Worm (Caenorhabditis elegans): ENCODE measurements around the gene F41C3.8.

Gene F41C3.8

ce11 chrII:4715676-4716075 lies at the start of gene F41C3.8:
F41C3.8 (plus strand) TSS chrII:4716046.
- TF ChIP-seq dao-5 (tag; optimal IDR thresholded peaks at IDR 0.05) (no peak), W03F9.2 (tag; optimal IDR thresholded peaks at IDR 0.05) (no peak), him-1 (tag; optimal IDR thresholded peaks at IDR 0.05) (no peak)

DNA sequence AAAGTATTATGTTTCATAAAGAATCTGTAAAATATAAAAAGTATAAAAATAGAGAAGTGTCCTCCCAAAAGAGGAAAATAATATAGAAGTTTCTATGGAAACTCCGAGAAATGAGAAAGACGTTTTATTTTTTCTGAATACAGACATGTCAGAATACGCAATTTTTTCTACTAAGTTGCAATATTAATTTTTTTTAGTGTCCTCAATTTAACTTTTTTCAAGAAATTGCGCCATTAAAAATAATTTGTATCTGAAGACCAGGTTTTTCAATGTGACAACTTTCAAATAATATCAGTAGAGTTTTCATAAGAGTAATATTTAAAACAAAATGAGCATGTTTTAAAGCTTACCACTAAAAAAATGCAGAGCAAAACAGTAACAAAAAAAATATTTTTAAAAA lies 48.3 kb upstream of the F41C3.8 start, which contains the start of gene fut-5:
fut-5 (minus strand) TSS at position 101 of the 400 bp plus-strand sequence.
- no peak for TF ChIP-seq him-1 (tag; optimal IDR thresholded peaks at IDR 0.05)
- no peak for TF ChIP-seq W03F9.2 (tag; optimal IDR thresholded peaks at IDR 0.05)
- no peak for TF ChIP-seq dao-5 (tag; optimal IDR thresholded peaks at IDR 0.05)

DNA sequence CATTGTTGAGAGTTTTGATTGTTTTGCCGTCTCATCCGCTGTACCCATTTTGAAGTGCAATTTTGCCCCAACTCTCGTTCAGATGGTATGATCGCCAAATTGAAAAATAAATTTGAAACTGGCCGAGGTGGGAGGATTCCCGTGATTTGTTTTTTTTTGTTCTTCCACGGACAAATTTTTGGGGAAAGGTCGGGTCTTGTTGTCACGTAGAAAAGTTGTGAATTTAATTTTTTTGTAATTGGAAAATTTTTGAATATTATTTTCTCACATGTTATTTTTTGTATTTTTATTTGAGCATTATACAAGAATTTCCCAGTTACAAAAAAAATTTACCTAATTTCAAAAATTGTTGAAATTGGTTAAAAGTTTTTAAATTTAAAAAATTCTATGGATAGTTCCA lies 44.2 kb upstream of the F41C3.8 start, which contains the start of gene T05A7.6:
T05A7.6 (minus strand) TSS at position 101 of the 400 bp plus-strand sequence.
- no peak for TF ChIP-seq dao-5 (tag; optimal IDR thresholded peaks at IDR 0.05)
- no peak for TF ChIP-seq W03F9.2 (tag; optimal IDR thresholded peaks at IDR 0.05)
- TF ChIP-seq him-1 (tag; optimal IDR thresholded peaks at IDR 0.05): no peak

DNA sequence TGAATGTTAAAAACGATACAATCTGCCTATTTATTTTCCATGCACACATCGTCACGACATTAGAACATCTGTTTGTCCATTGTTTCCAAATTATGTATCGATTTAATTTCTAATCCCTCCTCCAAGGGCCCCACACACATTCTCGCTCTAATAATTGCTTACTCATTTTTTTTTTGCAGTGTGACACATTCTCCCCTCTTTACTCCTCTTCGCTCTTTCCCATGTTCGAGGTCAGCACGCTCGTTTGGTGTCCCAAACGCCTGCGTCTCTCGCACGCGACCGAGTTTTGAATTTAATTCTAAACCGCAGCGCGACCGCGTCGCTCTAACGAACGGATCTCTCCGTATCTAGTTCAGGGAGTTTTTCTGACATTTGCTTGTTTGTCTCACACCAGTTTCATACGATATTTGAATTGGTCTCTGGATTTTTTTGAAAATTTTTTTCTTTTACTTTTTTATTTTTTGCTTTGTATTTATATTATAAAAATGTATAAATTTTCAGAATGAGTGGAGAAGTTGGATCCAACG lies 43.2 kb upstream of the F41C3.8 start, which contains the start of the genes clec-140 and hmg-11:
clec-140 (plus strand) TSS at position 477 of the 527 bp plus-strand sequence.
hmg-11 (plus strand) TSS at position 502 of the 527 bp plus-strand sequence.
- no peak for TF ChIP-seq him-1 (tag; optimal IDR thresholded peaks at IDR 0.05)
- no peak for TF ChIP-seq dao-5 (tag; optimal IDR thresholded peaks at IDR 0.05)
- no peak for TF ChIP-seq W03F9.2 (tag; optimal IDR thresholded peaks at IDR 0.05)

- TF ChIP-seq him-1 (tag; optimal IDR thresholded peaks at IDR 0.05): no peak
- TF ChIP-seq dao-5 (tag; optimal IDR thresholded peaks at IDR 0.05): no peak
- TF ChIP-seq W03F9.2 (tag; optimal IDR thresholded peaks at IDR 0.05): no peak
Observed at ce11 chrII:4673242-4673641, 42.6 kb upstream of the F41C3.8 start.

ce11 chrII:4673670-4674069 lies 42.2 kb upstream of the F41C3.8 start:
- TF ChIP-seq dao-5 (tag; optimal IDR thresholded peaks at IDR 0.05): no peak
- no peak for TF ChIP-seq him-1 (tag; optimal IDR thresholded peaks at IDR 0.05)

DNA sequence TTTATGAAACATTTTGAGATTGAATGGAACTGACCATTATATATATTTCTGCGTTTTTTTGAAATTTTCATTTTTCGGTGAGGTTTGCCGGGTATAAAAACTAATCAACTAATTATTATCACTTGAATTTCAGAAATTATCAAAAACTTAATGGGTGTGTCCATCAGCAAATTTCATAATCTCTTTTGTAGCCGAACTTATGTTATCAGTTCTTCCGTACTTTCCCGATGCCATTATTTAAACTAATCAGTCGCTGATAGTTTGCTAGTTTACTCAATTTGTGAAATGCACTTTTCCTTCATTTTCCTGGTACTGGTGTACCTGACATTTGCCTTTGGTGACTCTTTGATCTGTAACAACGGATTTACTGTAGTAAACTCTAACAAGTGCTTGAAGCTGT lies 41.7 kb upstream of the F41C3.8 start:
- no peak for TF ChIP-seq him-1 (tag; optimal IDR thresholded peaks at IDR 0.05)
- TF ChIP-seq W03F9.2 (tag; optimal IDR thresholded peaks at IDR 0.05): no peak
- no peak for TF ChIP-seq dao-5 (tag; optimal IDR thresholded peaks at IDR 0.05)

DNA sequence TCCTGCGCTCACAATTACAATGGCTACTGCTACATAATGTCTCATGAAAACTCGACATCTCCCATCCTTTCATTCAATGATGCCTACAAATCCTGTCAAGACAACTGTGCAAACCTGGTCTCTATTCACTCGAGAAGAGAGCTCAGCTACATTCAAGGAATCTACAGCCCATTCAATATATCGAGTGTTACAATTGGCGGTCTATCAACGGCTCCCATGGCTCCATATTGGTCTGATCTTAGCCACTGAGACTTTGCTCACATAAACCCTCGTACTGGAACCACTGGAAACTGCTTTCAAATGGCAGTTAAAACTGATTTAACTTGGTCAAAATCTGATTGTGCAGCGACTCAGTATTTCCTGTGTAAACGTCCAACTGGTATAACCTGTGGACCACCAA lies 40.4 kb upstream of the F41C3.8 start, which contains the start of gene T05A7.3:
T05A7.3 (plus strand) TSS at position 301 of the 400 bp plus-strand sequence.
- no peak for TF ChIP-seq him-1 (tag; optimal IDR thresholded peaks at IDR 0.05)
- TF ChIP-seq W03F9.2 (tag; optimal IDR thresholded peaks at IDR 0.05): no peak
- no peak for TF ChIP-seq dao-5 (tag; optimal IDR thresholded peaks at IDR 0.05)

ce11 chrII:4676241-4676640 lies 39.6 kb upstream of the F41C3.8 start:
- no peak for TF ChIP-seq dao-5 (tag; optimal IDR thresholded peaks at IDR 0.05)
- TF ChIP-seq W03F9.2 (tag; optimal IDR thresholded peaks at IDR 0.05): no peak
- TF ChIP-seq him-1 (tag; optimal IDR thresholded peaks at IDR 0.05): no peak

DNA sequence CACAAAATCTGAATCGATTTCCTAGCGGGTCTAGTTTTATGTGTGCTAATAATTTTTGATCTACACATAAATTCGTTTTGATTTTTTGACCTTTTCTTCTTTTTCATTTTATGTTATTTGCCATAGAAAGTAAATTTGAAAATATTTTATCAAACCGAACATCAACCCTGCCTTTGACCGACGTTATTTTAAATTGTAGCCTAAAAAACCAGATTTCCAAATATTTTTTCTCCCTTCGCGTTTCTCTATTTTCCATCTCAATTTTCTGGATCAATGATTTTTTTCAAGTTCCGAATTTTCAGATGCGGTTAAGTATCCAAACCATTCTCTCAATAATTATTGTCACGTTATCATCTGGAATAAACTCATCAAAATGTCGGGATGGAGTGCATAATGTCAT lies 37.9 kb upstream of the F41C3.8 start, which contains the start of gene T05A7.1:
T05A7.1 (plus strand) TSS at position 301 of the 400 bp plus-strand sequence.
- no peak for TF ChIP-seq him-1 (tag; optimal IDR thresholded peaks at IDR 0.05)
- no peak for TF ChIP-seq dao-5 (tag; optimal IDR thresholded peaks at IDR 0.05)
- no peak for TF ChIP-seq W03F9.2 (tag; optimal IDR thresholded peaks at IDR 0.05)

- no peak for TF ChIP-seq him-1 (tag; optimal IDR thresholded peaks at IDR 0.05)
- no peak for TF ChIP-seq W03F9.2 (tag; optimal IDR thresholded peaks at IDR 0.05)
- no peak for TF ChIP-seq dao-5 (tag; optimal IDR thresholded peaks at IDR 0.05)
Observed at ce11 chrII:4681391-4681790, 34.5 kb upstream of the F41C3.8 start, which contains the start of gene T05A7.7. T05A7.7 (minus strand) TSS chrII:4681491.

- TF ChIP-seq him-1 (tag; optimal IDR thresholded peaks at IDR 0.05): no peak
- TF ChIP-seq W03F9.2 (tag; optimal IDR thresholded peaks at IDR 0.05): no peak
- TF ChIP-seq dao-5 (tag; optimal IDR thresholded peaks at IDR 0.05): no peak
Observed at ce11 chrII:4683693-4684092, 32.2 kb upstream of the F41C3.8 start, which contains the start of gene sre-40. sre-40 (minus strand) TSS chrII:4683793.

DNA sequence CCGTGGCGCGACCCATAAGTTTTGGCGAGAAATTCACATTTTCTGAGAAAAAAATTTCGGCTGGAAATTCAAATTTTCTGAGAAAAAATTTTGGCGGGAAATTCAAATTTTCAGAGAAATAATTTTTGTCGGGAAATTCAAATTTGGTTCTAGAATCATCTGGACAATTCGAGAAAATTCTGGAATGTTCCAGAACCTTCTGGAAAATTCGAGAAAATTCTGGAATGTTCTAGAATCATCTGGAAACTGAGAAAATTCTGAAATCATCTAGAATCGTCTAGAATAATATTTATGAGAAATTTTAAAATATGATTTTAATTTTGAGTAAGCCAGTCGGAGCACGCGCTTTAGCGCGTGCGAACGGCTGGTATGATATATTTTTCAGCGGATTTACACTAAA lies 31.0 kb upstream of the F41C3.8 start:
- no peak for TF ChIP-seq him-1 (tag; optimal IDR thresholded peaks at IDR 0.05)
- no peak for TF ChIP-seq dao-5 (tag; optimal IDR thresholded peaks at IDR 0.05)
- TF ChIP-seq W03F9.2 (tag; optimal IDR thresholded peaks at IDR 0.05): no peak

- TF ChIP-seq W03F9.2 (tag; optimal IDR thresholded peaks at IDR 0.05) (no peak), dao-5 (tag; optimal IDR thresholded peaks at IDR 0.05) (no peak), him-1 (tag; optimal IDR thresholded peaks at IDR 0.05) (no peak)
Observed at ce11 chrII:4686941-4687340, 28.9 kb upstream of the F41C3.8 start, which contains the start of gene sre-39. sre-39 (plus strand) TSS chrII:4687241.

DNA sequence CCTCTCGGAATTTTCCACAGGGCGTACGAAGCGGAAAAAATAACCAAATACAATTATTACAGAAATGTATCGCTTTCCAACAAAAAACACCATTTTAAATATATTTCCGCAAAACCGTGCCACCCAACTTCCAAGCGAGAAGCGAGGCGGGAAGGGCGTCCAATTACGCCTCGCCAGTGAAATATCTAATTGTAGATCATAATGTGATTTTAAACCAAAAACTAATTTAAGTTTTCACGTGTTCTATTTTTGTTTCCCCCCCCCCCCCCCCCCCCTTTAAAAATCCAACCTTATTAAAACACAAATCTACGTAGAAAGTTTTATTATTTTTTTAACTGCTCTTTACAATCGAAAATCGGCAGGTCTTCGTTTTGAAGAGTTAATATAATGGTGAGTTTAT lies 26.4 kb upstream of the F41C3.8 start, which contains the start of gene F10G7.12:
F10G7.12 (plus strand) TSS at position 301 of the 400 bp plus-strand sequence.
- TF ChIP-seq W03F9.2 (tag; optimal IDR thresholded peaks at IDR 0.05): no peak
- TF ChIP-seq dao-5 (tag; optimal IDR thresholded peaks at IDR 0.05): no peak
- TF ChIP-seq him-1 (tag; optimal IDR thresholded peaks at IDR 0.05): no peak
